Fruit fly (Drosophila melanogaster) whole organism, embryonic: Measurements from ENCODE around the gene CG1463.
A peak's percentile ranks its signal among the peaks of the same experiment; 100 is the strongest.

Experiments used
- CG10321 ChIP-seq: fragments of 200-800 bp; sonication (Bioruptor generic); IDR thresholded peaks from 2 replicates; pipeline ENCODE4 v1.3.6; 2022; ENCODE audit warnings: missing biosample characterization, missing genetic modification characterization
- CG10366 ChIP-seq: fragments of 200-800 bp; sonication (Bioruptor generic); IDR thresholded peaks from 2 replicates; pipeline ENCODE4 v1.3.6; 2022; ENCODE audit warnings: missing biosample characterization, missing genetic modification characterization
- CG11085 ChIP-seq: fragments of 200-800 bp; sonication (Bioruptor generic); IDR thresholded peaks from 2 replicates; pipeline ENCODE4 v1.3.6; 2022; ENCODE audit warnings: missing biosample characterization, missing genetic modification characterization
- CG11093 ChIP-seq: fragments of 200-800 bp; sonication (Bioruptor generic); IDR thresholded peaks from 3 replicates; pipeline ENCODE4 v1.3.6; 2022; ENCODE audit warnings: missing biosample characterization, missing genetic modification characterization
- CG12391 ChIP-seq: fragments of 200-800 bp; sonication (Bioruptor generic); optimal IDR thresholded peaks from 3 replicates; lab custom pipeline; 2018; ENCODE audit warnings: missing biosample characterization, mild to moderate bottlenecking, missing genetic modification characterization, moderate library complexity
- CG15269 ChIP-seq: fragments of 200-800 bp; sonication (Bioruptor generic); optimal IDR thresholded peaks from 2 replicates; lab custom pipeline; 2018; ENCODE audit warnings: missing biosample characterization, mild to moderate bottlenecking, missing genetic modification characterization, moderate library complexity
- CG1832 ChIP-seq: fragments of 200-800 bp; sonication (Bioruptor generic); optimal IDR thresholded peaks from 2 replicates; lab custom pipeline; 2017; ENCODE audit warnings: missing biosample characterization, mild to moderate bottlenecking, missing genetic modification characterization, inconsistent platforms
- CG18476 ChIP-seq: fragments of 200-800 bp; sonication (Bioruptor generic); optimal IDR thresholded peaks from 2 replicates; lab custom pipeline; 2016; ENCODE audit warnings: missing biosample characterization, mild to moderate bottlenecking, missing genetic modification characterization
- CG18599 ChIP-seq: fragments of 200-800 bp; sonication (Bioruptor generic); optimal IDR thresholded peaks from 3 replicates; lab custom pipeline; 2017; ENCODE audit warnings: missing biosample characterization, missing genetic modification characterization, mild to moderate bottlenecking, moderate library complexity, missing genetic modification reagents
- CG18764 ChIP-seq: fragments of 200-800 bp; sonication (Bioruptor generic); optimal IDR thresholded peaks from 3 replicates; lab custom pipeline; 2016; ENCODE audit warnings: missing biosample characterization, missing genetic modification characterization
- CG3065 ChIP-seq: fragments of 200-800 bp; sonication (Bioruptor generic); optimal IDR thresholded peaks from 2 replicates; lab custom pipeline; 2016; ENCODE audit warnings: missing biosample characterization, missing genetic modification characterization
- CG9727 ChIP-seq: fragments of 200-800 bp; sonication (Bioruptor generic); optimal IDR thresholded peaks from 3 replicates; lab custom pipeline; 2017; ENCODE audit warnings: missing biosample characterization, mild to moderate bottlenecking, missing genetic modification characterization
- Dbx ChIP-seq: fragments of 200-800 bp; sonication (Bioruptor generic); IDR thresholded peaks from 3 replicates; pipeline ENCODE4 v1.3.6; 2022; ENCODE audit warnings: missing biosample characterization, missing genetic modification characterization
- Ets65A ChIP-seq: fragments of 200-800 bp; sonication (Bioruptor generic); peaks from one replicate; lab custom pipeline; 2016; ENCODE audit warnings: missing biosample characterization, missing genetic modification characterization
- Ets97D ChIP-seq: fragments of 200-800 bp; sonication (Bioruptor generic); optimal IDR thresholded peaks from 3 replicates; lab custom pipeline; 2016; ENCODE audit warnings: missing biosample characterization, missing genetic modification characterization
- HLH3B ChIP-seq: fragments of 200-800 bp; sonication (Bioruptor generic); IDR thresholded peaks from 2 replicates; pipeline ENCODE4 v1.3.6; 2022; ENCODE audit warnings: missing biosample characterization, missing genetic modification characterization
- Hr51 ChIP-seq, 2 experiments: fragments of 200-800 bp; sonication (Bioruptor generic); optimal IDR thresholded peaks; 2 replicates in 1 of 2; 3 replicates in 1 of 2; lab custom pipeline; 2016 to 2018; ENCODE audit warnings: missing biosample characterization in 2 of 2, missing genetic modification characterization in 2 of 2, mild to moderate bottlenecking in 1 of 2, moderate library complexity in 1 of 2
- Jarid2 ChIP-seq: fragments of 200-800 bp; sonication (Bioruptor generic); optimal IDR thresholded peaks from 3 replicates; lab custom pipeline; 2017; ENCODE audit warnings: mild to moderate bottlenecking, missing biosample characterization, missing genetic modification reagents, missing genetic modification characterization
- MESR4 ChIP-seq: fragments of 200-800 bp; sonication (Bioruptor generic); optimal IDR thresholded peaks from 2 replicates; lab custom pipeline; 2018; ENCODE audit warnings: missing biosample characterization, mild to moderate bottlenecking, missing genetic modification characterization, moderate library complexity
- Med ChIP-seq: fragments of 200-800 bp; sonication (Bioruptor generic); peaks from one replicate; lab custom pipeline; 2016; ENCODE audit warnings: missing biosample characterization, missing genetic modification characterization, mild to moderate bottlenecking, inconsistent platforms, moderate library complexity
- Myb ChIP-seq: fragments of 200-800 bp; sonication (Bioruptor generic); optimal IDR thresholded peaks from 2 replicates; lab custom pipeline; 2016; ENCODE audit warnings: missing biosample characterization, missing genetic modification characterization
- Nf-YA ChIP-seq: fragments of 200-800 bp; sonication (Bioruptor generic); IDR thresholded peaks from 2 replicates; pipeline ENCODE4 v1.3.6; 2022; ENCODE audit warnings: missing biosample characterization, missing genetic modification characterization
- Nf-YB ChIP-seq: fragments of 200-800 bp; sonication (Bioruptor generic); optimal IDR thresholded peaks from 3 replicates; lab custom pipeline; 2019; ENCODE audit warnings: missing biosample characterization, mild to moderate bottlenecking, missing genetic modification characterization, moderate library complexity
- Nf-YC ChIP-seq: fragments of 200-800 bp; optimal IDR thresholded peaks from 3 replicates; lab custom pipeline; 2019; ENCODE audit warnings: missing biosample characterization, mild to moderate bottlenecking, missing genetic modification characterization, moderate library complexity
- Oli ChIP-seq: fragments of 200-800 bp; sonication (Bioruptor generic); optimal IDR thresholded peaks from 2 replicates; lab custom pipeline; 2018; ENCODE audit warnings: missing biosample characterization, mild to moderate bottlenecking, missing genetic modification characterization, moderate library complexity
- Rx ChIP-seq: fragments of 200-800 bp; sonication (Bioruptor generic); IDR thresholded peaks from 2 replicates; pipeline ENCODE4 v1.3.6; 2022; ENCODE audit warnings: missing biosample characterization, missing genetic modification characterization
- al ChIP-seq: fragments of 200-800 bp; sonication (Bioruptor generic); IDR thresholded peaks from 2 replicates; pipeline ENCODE4 v1.3.6; 2022; ENCODE audit warnings: missing biosample characterization, missing genetic modification characterization
- ase ChIP-seq: fragments of 200-800 bp; sonication (Bioruptor generic); IDR thresholded peaks from 3 replicates; pipeline ENCODE4 v1.3.6; 2022; ENCODE audit warnings: missing biosample characterization, missing genetic modification characterization
- chif ChIP-seq, 2 experiments: fragments of 200-800 bp; sonication (Bioruptor generic); optimal IDR thresholded peaks; 3 replicates each; lab custom pipeline; 2016; ENCODE audit warnings: missing biosample characterization in 2 of 2, missing genetic modification characterization in 2 of 2
- ewg ChIP-seq: fragments of 200-800 bp; sonication (Bioruptor generic); optimal IDR thresholded peaks from 3 replicates; lab custom pipeline; 2017; ENCODE audit warnings: mild to moderate bottlenecking, missing biosample characterization, missing genetic modification reagents, missing genetic modification characterization
- exex ChIP-seq: fragments of 200-800 bp; sonication (Bioruptor generic); optimal IDR thresholded peaks from 4 replicates; lab custom pipeline; 2018; ENCODE audit warnings: missing biosample characterization, mild to moderate bottlenecking, missing genetic modification characterization, moderate library complexity
- grau ChIP-seq: fragments of 200-800 bp; optimal IDR thresholded peaks from 3 replicates; lab custom pipeline; 2019; ENCODE audit warnings: missing biosample characterization, mild to moderate bottlenecking, missing genetic modification characterization, moderate library complexity
- gt ChIP-seq: fragments of 200-800 bp; sonication (Bioruptor generic); IDR thresholded peaks from 2 replicates; pipeline ENCODE4 v1.3.6; 2022; ENCODE audit warnings: missing biosample characterization, missing genetic modification characterization
- insv ChIP-seq, 2 experiments: fragments of 200-800 bp; sonication (Bioruptor generic); optimal IDR thresholded peaks; 3 replicates each; lab custom pipeline; 2016 to 2018; ENCODE audit warnings: missing biosample characterization in 2 of 2, missing genetic modification characterization in 2 of 2
- lab ChIP-seq: fragments of 200-800 bp; sonication (Bioruptor generic); optimal IDR thresholded peaks from 3 replicates; lab custom pipeline; 2017; ENCODE audit warnings: missing biosample characterization, missing genetic modification characterization, mild to moderate bottlenecking, moderate library complexity, missing genetic modification reagents
- lilli ChIP-seq: fragments of 200-800 bp; sonication (Bioruptor generic); optimal IDR thresholded peaks from 3 replicates; lab custom pipeline; 2016; ENCODE audit warnings: missing biosample characterization, missing genetic modification characterization
- phol ChIP-seq: fragments of 200-800 bp; sonication (Bioruptor generic); optimal IDR thresholded peaks from 3 replicates; lab custom pipeline; 2018; ENCODE audit warnings: missing biosample characterization, mild to moderate bottlenecking, missing genetic modification characterization, moderate library complexity
- row ChIP-seq: fragments of 200-800 bp; sonication (Bioruptor generic); IDR thresholded peaks from 3 replicates; pipeline ENCODE4 v1.3.6; 2022; ENCODE audit warnings: missing biosample characterization, missing genetic modification characterization
- run ChIP-seq: fragments of 200-800 bp; sonication (Bioruptor generic); optimal IDR thresholded peaks from 3 replicates; lab custom pipeline; 2018; ENCODE audit warnings: missing biosample characterization, mild to moderate bottlenecking, missing genetic modification characterization
- sens ChIP-seq: fragments of 200-800 bp; sonication (Bioruptor generic); peaks from one replicate; lab custom pipeline; 2016; ENCODE audit warnings: missing biosample characterization, missing genetic modification characterization
- seq ChIP-seq: fragments of 200-800 bp; sonication (Bioruptor generic); IDR thresholded peaks from 2 replicates; pipeline ENCODE4 v1.3.6; 2022; ENCODE audit warnings: missing biosample characterization, missing genetic modification characterization
- slou ChIP-seq: fragments of 200-800 bp; sonication (Bioruptor generic); optimal IDR thresholded peaks from 3 replicates; lab custom pipeline; 2016; ENCODE audit warnings: missing biosample characterization, missing genetic modification characterization
- sob ChIP-seq: fragments of 200-800 bp; sonication (Bioruptor generic); IDR thresholded peaks from 2 replicates; pipeline ENCODE4 v1.3.6; 2022; ENCODE audit warnings: missing biosample characterization, missing genetic modification characterization
- tna ChIP-seq: fragments of 200-800 bp; sonication (Bioruptor generic); IDR thresholded peaks from 2 replicates; pipeline ENCODE4 v1.3.6; 2022; ENCODE audit warnings: missing biosample characterization, missing genetic modification characterization; ENCODE audit not compliant: partially characterized antibody
- toy ChIP-seq: fragments of 200-800 bp; sonication (Bioruptor generic); IDR thresholded peaks from 2 replicates; pipeline ENCODE4 v1.3.6; 2022; ENCODE audit warnings: missing biosample characterization, missing genetic modification characterization

CG1463 gene

dm6 chrX:12621640-12622039, 10.2 kb upstream of the CG1463 start:
- TF ChIP-seq CG1832 (GFP tag; lab: Kevin White, UChicago) (peak; percentile 40), Nf-YC (tag; lab: Kevin White, UChicago) (peak; percentile 91), MESR4 (GFP tag; lab: Kevin White, UChicago) (no peak), CG18764 (no peak), CG10321 (GFP tag; lab: Robert Waterston, UW) (peak; percentile 77), Nf-YB (GFP tag; lab: Kevin White, UChicago) (peak; percentile 86), ewg (peak; percentile 69)
- TF ChIP-seq, all 482 proteins: peak for 5

dm6 chrX:12615752-12616366, 4.4 kb upstream of the CG1463 start, which contains the start of gene CG11085:
CG11085 (plus strand) TSS chrX:12616316.
- peak; percentile 40; the same call in 1 of the 2 replicates for TF ChIP-seq Nf-YA (GFP tag; lab: Robert Waterston, UW)
- peak; percentile 96 for TF ChIP-seq Nf-YB (GFP tag; lab: Kevin White, UChicago)
- TF ChIP-seq sob = 0 out of 2 replicates have a peak, but pooled peaks have one; percentile 8
- TF ChIP-seq sens (GFP tag; lab: Kevin White, UChicago) = peak; percentile 10
- 0 out of 3 replicates have a peak, but pooled peaks have one; percentile 11 for TF ChIP-seq Dbx (GFP tag; lab: Robert Waterston, UW)
- TF ChIP-seq CG1832 (GFP tag; lab: Kevin White, UChicago) = peak; percentile 85
- no peak for TF ChIP-seq gt (GFP tag; lab: Robert Waterston, UW)
- peak; percentile 97 for TF ChIP-seq Nf-YC (tag; lab: Kevin White, UChicago)
- TF ChIP-seq CG10321 (GFP tag; lab: Robert Waterston, UW) = peak; percentile 89
- peak; percentile 45 for TF ChIP-seq phol (tag; lab: Kevin White, UChicago)
- peak; percentile 25 for TF ChIP-seq Jarid2 (GFP tag; lab: Kevin White, UChicago)
- TF ChIP-seq toy (GFP tag; lab: Robert Waterston, UW) = no peak
- peak; percentile 18 for TF ChIP-seq ewg
- no peak for TF ChIP-seq CG9727 (GFP tag; lab: Kevin White, UChicago)
- 0 out of 3 replicates have a peak, but pooled peaks have one; percentile 17 for TF ChIP-seq ase (GFP tag; lab: Robert Waterston, UW)
- no peak for TF ChIP-seq run (tag; lab: Kevin White, UChicago)
- peak; percentile 50 for TF ChIP-seq Ets97D (GFP tag; lab: Kevin White, UChicago)
- TF ChIP-seq seq (GFP tag; lab: Robert Waterston, UW) = peak; percentile 95
- no peak for TF ChIP-seq Oli (tag; lab: Kevin White, UChicago)
- peak; percentile 40 for TF ChIP-seq Med
- TF ChIP-seq Myb (GFP tag; lab: Kevin White, UChicago) = no peak
- TF ChIP-seq Ets65A = peak; percentile 83

- peak; percentile 45 for TF ChIP-seq grau
- TF ChIP-seq chif (GFP tag; optimal IDR thresholded peaks at IDR 0.05; lab: Kevin White, UChicago) = no peak
- TF ChIP-seq HLH3B (GFP tag; lab: Robert Waterston, UW) = no peak
- no peak for TF ChIP-seq Jarid2 (GFP tag; lab: Kevin White, UChicago)
- peak; percentile 38; the same call in 1 of the 2 replicates for TF ChIP-seq CG11085
- peak; percentile 51; the same call in 2 of the 3 replicates for TF ChIP-seq row (GFP tag; lab: Robert Waterston, UW)
- TF ChIP-seq CG18599 = peak; percentile 44
- TF ChIP-seq Rx (GFP tag; lab: Robert Waterston, UW) = no peak
- TF ChIP-seq exex (tag; lab: Kevin White, UChicago) = peak; percentile 30
- TF ChIP-seq lilli (GFP tag; lab: Kevin White, UChicago) = no peak
- TF ChIP-seq Hr51 (GFP tag; optimal IDR thresholded peaks at IDR 0.05; lab: Kevin White, UChicago) = peak in 1 of 2 experiments; percentile 20
- peak; percentile 66 to 94 for TF ChIP-seq insv (GFP tag; optimal IDR thresholded peaks at IDR 0.05; lab: Kevin White, UChicago)
- TF ChIP-seq slou (GFP tag; lab: Kevin White, UChicago) = no peak
- no peak for TF ChIP-seq CG12391 (tag; lab: Kevin White, UChicago)
- no peak for TF ChIP-seq CG3065 (GFP tag; lab: Kevin White, UChicago)
- TF ChIP-seq tna (GFP tag; lab: Robert Waterston, UW) = no peak
- TF ChIP-seq CG18476 (GFP tag; lab: Kevin White, UChicago) = no peak
- no peak for TF ChIP-seq CG11093
- TF ChIP-seq lab (GFP tag; lab: Kevin White, UChicago) = peak; percentile 41
- TF ChIP-seq phol (tag; lab: Kevin White, UChicago) = no peak
- 0 out of 2 replicates have a peak, but pooled peaks have one; percentile 6 for TF ChIP-seq al
- TF ChIP-seq CG10366 = no peak
- TF ChIP-seq CG15269 = peak; percentile 8
Measured at dm6 chrX:12613248-12613805, 1.9 kb upstream of the CG1463 start.
